Fruit fly (Drosophila melanogaster) whole organism, adult: ENCODE results near the gene CG31454.

ENCODE experiments used
- CG11617 ChIP-seq: fragments of 200-800 bp; sonication (Bioruptor generic); optimal IDR thresholded peaks from 2 replicates; lab custom pipeline; 2017; ENCODE audit warnings: mild to moderate bottlenecking, missing biosample characterization, missing genetic modification reagents, missing genetic modification characterization
- CG12768 ChIP-seq: fragments of 200-800 bp; sonication (Bioruptor generic); optimal IDR thresholded peaks from 2 replicates; lab custom pipeline; 2017; ENCODE audit warnings: missing biosample characterization, missing genetic modification characterization, mild to moderate bottlenecking, moderate library complexity, missing genetic modification reagents
- CG14711 ChIP-seq: fragments of 200-800 bp; sonication (Bioruptor generic); optimal IDR thresholded peaks from 2 replicates; lab custom pipeline; 2018; ENCODE audit warnings: missing biosample characterization, mild to moderate bottlenecking, missing genetic modification characterization, moderate library complexity
- CG1620 ChIP-seq: fragments of 200-800 bp; sonication (Bioruptor generic); optimal IDR thresholded peaks from 2 replicates; lab custom pipeline; 2016; ENCODE audit warnings: missing biosample characterization, missing genetic modification characterization
- CG33017 ChIP-seq: fragments of 200-800 bp; sonication (Bioruptor generic); optimal IDR thresholded peaks from 2 replicates; lab custom pipeline; 2018; ENCODE audit warnings: missing biosample characterization, mild to moderate bottlenecking, missing genetic modification characterization, moderate library complexity
- CG5204 ChIP-seq: fragments of 200-800 bp; sonication (Bioruptor generic); optimal IDR thresholded peaks from 2 replicates; lab custom pipeline; 2016; ENCODE audit warnings: missing biosample characterization, missing genetic modification characterization
- CG7045 ChIP-seq: fragments of 200-800 bp; sonication (Bioruptor generic); optimal IDR thresholded peaks from 2 replicates; lab custom pipeline; 2017; ENCODE audit warnings: missing biosample characterization, mild to moderate bottlenecking, missing genetic modification characterization
- CG7101 ChIP-seq: fragments of 200-800 bp; sonication (Bioruptor generic); optimal IDR thresholded peaks from 2 replicates; lab custom pipeline; 2018; ENCODE audit warnings: missing biosample characterization, mild to moderate bottlenecking, missing genetic modification characterization, moderate library complexity
- Clk ChIP-seq: fragments of 200-800 bp; sonication (Bioruptor generic); optimal IDR thresholded peaks from 2 replicates; lab custom pipeline; 2017; ENCODE audit warnings: missing biosample characterization, missing genetic modification characterization
- Crg-1 ChIP-seq: fragments of 200-800 bp; sonication (Bioruptor generic); optimal IDR thresholded peaks from 2 replicates; lab custom pipeline; 2016; ENCODE audit warnings: missing biosample characterization, missing genetic modification characterization
- Hr96 ChIP-seq: fragments of 200-800 bp; sonication (Bioruptor generic); optimal IDR thresholded peaks from 2 replicates; lab custom pipeline; 2016; ENCODE audit warnings: missing biosample characterization, missing genetic modification characterization
- Mnt ChIP-seq: fragments of 200-800 bp; sonication (Bioruptor generic); optimal IDR thresholded peaks from 2 replicates; lab custom pipeline; 2016; ENCODE audit warnings: missing biosample characterization, mild to moderate bottlenecking, missing genetic modification characterization
- bab1 ChIP-seq: fragments of 200-800 bp; sonication (Bioruptor generic); optimal IDR thresholded peaks from 3 replicates; lab custom pipeline; 2019; ENCODE audit warnings: missing biosample characterization, mild to moderate bottlenecking, missing genetic modification characterization, moderate library complexity
- cic ChIP-seq: fragments of 200-800 bp; sonication (Bioruptor generic); optimal IDR thresholded peaks from 2 replicates; lab custom pipeline; 2017; ENCODE audit warnings: missing biosample characterization, mild to moderate bottlenecking, missing genetic modification characterization, moderate library complexity
- cnc ChIP-seq, 2 experiments: fragments of >200 bp; optimal IDR thresholded peaks; 2 replicates each; lab custom pipeline; 2017
- kay ChIP-seq: fragments of 200-800 bp; sonication (Bioruptor generic); peaks from one replicate; lab custom pipeline; 2016; ENCODE audit warnings: missing biosample characterization, missing genetic modification characterization, borderline replicate concordance
- ovo ChIP-seq: fragments of 200-800 bp; sonication (Bioruptor generic); optimal IDR thresholded peaks from 2 replicates; lab custom pipeline; 2016; ENCODE audit warnings: missing biosample characterization, missing genetic modification characterization
- pad ChIP-seq: fragments of 200-800 bp; sonication (Bioruptor generic); optimal IDR thresholded peaks from 3 replicates; lab custom pipeline; 2017; ENCODE audit warnings: missing biosample characterization, missing genetic modification characterization, mild to moderate bottlenecking, moderate library complexity, missing genetic modification reagents
- tj ChIP-seq: fragments of 200-800 bp; sonication (Bioruptor generic); optimal IDR thresholded peaks from 3 replicates; lab custom pipeline; 2017; ENCODE audit warnings: missing biosample characterization, mild to moderate bottlenecking, missing genetic modification characterization, moderate library complexity
- toe ChIP-seq: fragments of 200-800 bp; sonication (Bioruptor generic); optimal IDR thresholded peaks from 2 replicates; lab custom pipeline; 2016; ENCODE audit warnings: missing biosample characterization, missing genetic modification characterization

The CG31454 gene

dm6 chr3R:8528862-8529261 lies 7.4 kb downstream of the CG31454 start, which contains the start of gene CG11741:
CG11741 (minus strand) TSS chr3R:8528877.
- TF ChIP-seq CG5204 (no peak), CG12768 (GFP tag; lab: Kevin White, UChicago) (no peak), toe (no peak), CG7101 (tag; lab: Kevin White, UChicago) (no peak), Clk (GFP tag; lab: Kevin White, UChicago) (no peak), cic (GFP tag; lab: Kevin White, UChicago) (no peak), CG7045 (GFP tag; lab: Kevin White, UChicago) (no peak), CG11617 (GFP tag; lab: Kevin White, UChicago) (no peak), Mnt (GFP tag; lab: Kevin White, UChicago) (no peak), Hr96 (no peak)

- TF ChIP-seq tj (no peak), CG1620 (GFP tag; lab: Kevin White, UChicago) (no peak), CG7045 (GFP tag; lab: Kevin White, UChicago) (no peak), Crg-1 (GFP tag; lab: Kevin White, UChicago) (no peak), CG12768 (GFP tag; lab: Kevin White, UChicago) (no peak), ovo (no peak), Hr96 (no peak), CG33017 (no peak), CG5204 (no peak), CG11617 (GFP tag; lab: Kevin White, UChicago) (no peak), kay (GFP tag; lab: Kevin White, UChicago) (no peak), CG14711 (tag; lab: Kevin White, UChicago) (no peak), pad (GFP tag; lab: Kevin White, UChicago) (no peak)
Measured at dm6 chr3R:8545915-8546314, 24.5 kb downstream of the CG31454 start.

- TF ChIP-seq ovo: no peak
- no peak for TF ChIP-seq CG1620 (GFP tag; lab: Kevin White, UChicago)
- no peak for TF ChIP-seq CG7045 (GFP tag; lab: Kevin White, UChicago)
- no peak for TF ChIP-seq pad (GFP tag; lab: Kevin White, UChicago)
- TF ChIP-seq cic (GFP tag; lab: Kevin White, UChicago): no peak
- no peak for TF ChIP-seq CG5204
- TF ChIP-seq CG33017: no peak
- no peak for TF ChIP-seq Mnt (GFP tag; lab: Kevin White, UChicago)
- TF ChIP-seq Clk (GFP tag; lab: Kevin White, UChicago): no peak
- no peak for TF ChIP-seq tj
- no peak for TF ChIP-seq CG14711 (tag; lab: Kevin White, UChicago)
- TF ChIP-seq cnc (optimal IDR thresholded peaks at IDR 0.05; lab: Kevin White, UChicago): no peak
- no peak for TF ChIP-seq Crg-1 (GFP tag; lab: Kevin White, UChicago)
- TF ChIP-seq CG11617 (GFP tag; lab: Kevin White, UChicago): no peak
Measured at dm6 chr3R:8552308-8552707, 30.9 kb downstream of the CG31454 start, which contains the start of gene Or85d. Or85d (plus strand) TSS chr3R:8552608.

- TF ChIP-seq CG12768 (GFP tag; lab: Kevin White, UChicago) (no peak), bab1 (no peak), toe (no peak), CG14711 (tag; lab: Kevin White, UChicago) (no peak), cic (GFP tag; lab: Kevin White, UChicago) (no peak), CG7101 (tag; lab: Kevin White, UChicago) (no peak), CG7045 (GFP tag; lab: Kevin White, UChicago) (no peak), Hr96 (no peak), tj (no peak), pad (GFP tag; lab: Kevin White, UChicago) (no peak), CG11617 (GFP tag; lab: Kevin White, UChicago) (no peak)
Measured at dm6 chr3R:8561522-8561921, 40.1 kb downstream of the CG31454 start, which contains the start of gene pch2. pch2 (minus strand) TSS chr3R:8561764.

- TF ChIP-seq CG7045 (GFP tag; lab: Kevin White, UChicago): no peak
- TF ChIP-seq toe: peak; percentile 60
- no peak for TF ChIP-seq CG1620 (GFP tag; lab: Kevin White, UChicago)
- no peak for TF ChIP-seq pad (GFP tag; lab: Kevin White, UChicago)
- TF ChIP-seq Hr96: no peak
- no peak for TF ChIP-seq CG33017
- TF ChIP-seq CG7101 (tag; lab: Kevin White, UChicago): peak; percentile 20
- TF ChIP-seq CG5204: no peak
- TF ChIP-seq Clk (GFP tag; lab: Kevin White, UChicago): no peak
- no peak for TF ChIP-seq ovo
- TF ChIP-seq tj: no peak
- TF ChIP-seq CG11617 (GFP tag; lab: Kevin White, UChicago): no peak
- peak; percentile 5 for TF ChIP-seq CG12768 (GFP tag; lab: Kevin White, UChicago)
- TF ChIP-seq Crg-1 (GFP tag; lab: Kevin White, UChicago): no peak
- TF ChIP-seq Mnt (GFP tag; lab: Kevin White, UChicago): no peak
- peak; percentile 21 for TF ChIP-seq CG14711 (tag; lab: Kevin White, UChicago)
- TF ChIP-seq cic (GFP tag; lab: Kevin White, UChicago): no peak
- TF ChIP-seq kay (GFP tag; lab: Kevin White, UChicago): no peak
- no peak for TF ChIP-seq cnc (optimal IDR thresholded peaks at IDR 0.05; lab: Kevin White, UChicago)
- peak; percentile 40 for TF ChIP-seq bab1
Measured at dm6 chr3R:8562484-8562886, 41.0 kb downstream of the CG31454 start, which contains the start of the genes mRpS18A and CG31460. mRpS18A (minus strand) TSS chr3R:8562593. CG31460 (plus strand) TSS chr3R:8562673.

dm6 chr3R:8563774-8564173 lies 42.3 kb downstream of the CG31454 start, which contains the start of gene Cenp-C:
Cenp-C (plus strand) TSS chr3R:8564105.
- TF ChIP-seq tj (peak; percentile 29), Hr96 (peak; percentile 10), Crg-1 (GFP tag; lab: Kevin White, UChicago) (peak; percentile 32), bab1 (peak; percentile 20), cic (GFP tag; lab: Kevin White, UChicago) (no peak), CG14711 (tag; lab: Kevin White, UChicago) (peak; percentile 46), kay (GFP tag; lab: Kevin White, UChicago) (peak; percentile 7), pad (GFP tag; lab: Kevin White, UChicago) (no peak), toe (peak; percentile 59), CG7101 (tag; lab: Kevin White, UChicago) (peak; percentile 29), CG5204 (no peak)
